Fruit fly (Drosophila melanogaster): Measurements from ENCODE around the gene CG8679.

Gene CG8679

dm6 chr2L:21178436-21179216 lies 39.7 kb downstream of the CG8679 start (continued):
- TF ChIP-seq CG7839 (tag; optimal IDR thresholded peaks at IDR 0.05) (no peak), sug (tag; optimal IDR thresholded peaks at IDR 0.05) (no peak), CG1792 (GFP tag; optimal IDR thresholded peaks at IDR 0.05) (no peak), Hand (GFP tag; optimal IDR thresholded peaks at IDR 0.05) (no peak), CG31441 (GFP tag; IDR thresholded peaks at IDR 0.05) (no peak), pho (GFP tag; optimal IDR thresholded peaks at IDR 0.05) (no peak), dati (GFP tag; IDR thresholded peaks at IDR 0.05) (no peak), CG9797 (GFP tag; optimal IDR thresholded peaks at IDR 0.05) (no peak), Hr78 (GFP tag; optimal IDR thresholded peaks at IDR 0.05) (peak in 1 of 2 experiments; percentile 86), CG2889 (GFP tag; IDR thresholded peaks at IDR 0.05) (no peak), CG18764 (GFP tag; optimal IDR thresholded peaks at IDR 0.05) (no peak), pfk (GFP tag; optimal IDR thresholded peaks at IDR 0.05) (no peak), CG11093 (GFP tag; IDR thresholded peaks at IDR 0.05) (no peak)

- TF ChIP-seq Dbx (GFP tag; IDR thresholded peaks at IDR 0.05) (no peak), sens-2 (GFP tag; IDR thresholded peaks at IDR 0.05) (no peak), abd-A (tag; optimal IDR thresholded peaks at IDR 0.05) (no peak), lilli (GFP tag; optimal IDR thresholded peaks at IDR 0.05) (no peak), CG7745 (tag; optimal IDR thresholded peaks at IDR 0.05) (no peak), Antp (GFP tag; optimal IDR thresholded peaks at IDR 0.05) (no peak), CG14014 (GFP tag; IDR thresholded peaks at IDR 0.05) (no peak), mam (GFP tag; optimal IDR thresholded peaks at IDR 0.05) (no peak), CG15269 (tag; optimal IDR thresholded peaks at IDR 0.05) (no peak), dan (GFP tag; IDR thresholded peaks at IDR 0.05) (no peak), Chrac-16 (GFP tag; optimal IDR thresholded peaks at IDR 0.05) (no peak), nerfin-2 (GFP tag; IDR thresholded peaks at IDR 0.05; ENCODE audit: partially characterized antibody) (no peak), cas (GFP tag; IDR thresholded peaks at IDR 0.05) (no peak), Hr51 (GFP tag; optimal IDR thresholded peaks at IDR 0.05) (no peak), sna (GFP tag; IDR thresholded peaks at IDR 0.05; ENCODE audit: partially characterized antibody) (no peak), CoRest (tag; optimal IDR thresholded peaks at IDR 0.05) (no peak), CG18011 (GFP tag; optimal IDR thresholded peaks at IDR 0.05) (no peak), btn (GFP tag; optimal IDR thresholded peaks at IDR 0.05) (no peak), CG17328 (GFP tag; IDR thresholded peaks at IDR 0.05) (no peak), CG12659 (GFP tag; optimal IDR thresholded peaks at IDR 0.05) (no peak)
Observed at dm6 chr2L:21172922-21173321, 45.4 kb downstream of the CG8679 start, which contains the start of gene CG31627. TSS of gene CG31627 (plus strand) at chr2L:21173222.

dm6 chr2L:21169863-21170262 lies 48.5 kb downstream of the CG8679 start:
- no peak for TF ChIP-seq ara (GFP tag; IDR thresholded peaks at IDR 0.05)
- no peak for TF ChIP-seq CG12104 (GFP tag; optimal IDR thresholded peaks at IDR 0.05)
- no peak for TF ChIP-seq schlank (tag; optimal IDR thresholded peaks at IDR 0.05)
- TF ChIP-seq exex (tag; optimal IDR thresholded peaks at IDR 0.05), result peak; percentile 83
- no peak for TF ChIP-seq CG11695 (GFP tag; IDR thresholded peaks at IDR 0.05)
- no peak for TF ChIP-seq CG17328 (GFP tag; IDR thresholded peaks at IDR 0.05)

Measured in whole organism, embryonic.